Worm (Caenorhabditis elegans): ENCODE measurements around the gene F56B3.4.

ce11 chrIV:772931-773330 is 21.1 kb downstream of the F56B3.4 start, which contains the start of gene mrpl-2:
- TF ChIP-seq ama-1 (optimal IDR thresholded peaks at IDR 0.05) (no peak), zag-1 (tag; optimal IDR thresholded peaks at IDR 0.05) (no peak), C04F5.9 (tag; optimal IDR thresholded peaks at IDR 0.05) (no peak), nhr-11 (tag; optimal IDR thresholded peaks at IDR 0.05) (no peak)
